Comparison of ENCODE assay signal across 2 fruit fly cellular contexts in genomic region chrX:2275249-2275872, dm6.
TF ChIP-seq lines count a peak whose summit lies in the region.

TSS of gene Vml (plus strand) at chrX:2275822.

- no peak for TF ChIP-seq CTCF in whole organism, embryonic (GFP tag; optimal IDR thresholded peaks at IDR 0.05; lab: Kevin White, UChicago)

TF ChIP-seq in whole organism, adult, 20 proteins besides CTCF, POLR2A, EP300 and RAD21:
- TF ChIP-seq tj (GFP tag; optimal IDR thresholded peaks at IDR 0.05; lab: Kevin White, UChicago), result peak; percentile 95
- TF ChIP-seq Clk (GFP tag; optimal IDR thresholded peaks at IDR 0.05; lab: Kevin White, UChicago), result no peak
TF ChIP-seq in whole organism, adult: peak in this region for 1.

TF ChIP-seq in whole organism, embryonic, 481 proteins besides CTCF, POLR2A, EP300 and RAD21:
- TF ChIP-seq Dll (GFP tag; IDR thresholded peaks at IDR 0.05; lab: Robert Waterston, UW; ENCODE audit: partially characterized antibody) (peak; percentile 14; the same call in 2 of the 4 replicates), sens (GFP tag; lab: Kevin White, UChicago) (peak; percentile 57), dimm (GFP tag; IDR thresholded peaks at IDR 0.05; lab: Robert Waterston, UW) (no peak), zen2 (GFP tag; IDR thresholded peaks at IDR 0.05; lab: Robert Waterston, UW; ENCODE audit: partially characterized antibody) (no peak), CG8281 (tag; optimal IDR thresholded peaks at IDR 0.05; lab: Kevin White, UChicago) (no peak), cg (GFP tag; optimal IDR thresholded peaks at IDR 0.05; lab: Kevin White, UChicago) (no peak)
